Worm (Caenorhabditis elegans) whole organism, L3 larva: ENCODE data around the gene F56C4.2.

Experiments
- ama-1 ChIP-seq: fragments of 150-350 bp; optimal IDR thresholded peaks from 2 replicates; lab custom pipeline; 2018
- nhr-12 ChIP-seq: fragments of 150-350 bp; optimal IDR thresholded peaks from 2 replicates; lab custom pipeline; 2014; ENCODE audit warnings: missing biosample characterization, missing genetic modification characterization
- nhr-237 ChIP-seq: fragments of 150-350 bp; optimal IDR thresholded peaks from 2 replicates; lab custom pipeline; 2014; ENCODE audit warnings: missing biosample characterization, missing genetic modification characterization
- unc-62 ChIP-seq: fragments of 150-350 bp; sonication (generic microtip); optimal IDR thresholded peaks from 4 replicates; lab custom pipeline; 2014; ENCODE audit warnings: missing biosample characterization, missing genetic modification reagents, missing genetic modification characterization

DNA sequence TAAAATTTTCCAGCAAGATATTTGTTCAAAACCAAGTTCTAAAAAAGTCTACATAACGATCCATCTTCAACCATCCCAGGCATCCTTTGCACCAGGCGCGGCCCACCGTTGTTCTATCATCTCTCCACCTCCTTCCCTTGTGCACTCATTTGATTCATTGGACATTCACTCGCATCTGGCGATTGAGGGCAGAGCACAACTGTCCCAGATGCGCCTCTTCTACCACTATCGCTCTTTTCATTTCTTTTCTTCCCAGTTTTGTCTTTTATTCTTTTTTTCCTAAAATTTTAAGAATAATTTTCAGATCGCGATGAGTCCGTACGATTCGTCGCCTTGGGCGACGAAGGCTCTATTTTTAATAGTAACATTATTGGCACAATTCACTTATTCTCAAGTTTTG is 27.4 kb downstream of the F56C4.2 start, which contains the start of gene epi-1:
- no peak for TF ChIP-seq unc-62 (GFP tag; lab: Kevin White, UChicago)
- no peak for TF ChIP-seq ama-1 (lab: Kevin White, UChicago)
- TF ChIP-seq nhr-12 (tag; lab: Kevin White, UChicago) = no peak
- TF ChIP-seq nhr-237 = no peak
